Fruit fly (Drosophila melanogaster) whole organism, adult: ENCODE data around the gene Rfk.

Experiments used
- CG12768 ChIP-seq: fragments of 200-800 bp; sonication (Bioruptor generic); optimal IDR thresholded peaks from 2 replicates; lab custom pipeline; 2017; ENCODE audit warnings: missing biosample characterization, missing genetic modification characterization, mild to moderate bottlenecking, moderate library complexity, missing genetic modification reagents
- CG5204 ChIP-seq: fragments of 200-800 bp; sonication (Bioruptor generic); optimal IDR thresholded peaks from 2 replicates; lab custom pipeline; 2016; ENCODE audit warnings: missing biosample characterization, missing genetic modification characterization
- Clk ChIP-seq: fragments of 200-800 bp; sonication (Bioruptor generic); optimal IDR thresholded peaks from 2 replicates; lab custom pipeline; 2017; ENCODE audit warnings: missing biosample characterization, missing genetic modification characterization
- Hr96 ChIP-seq: fragments of 200-800 bp; sonication (Bioruptor generic); optimal IDR thresholded peaks from 2 replicates; lab custom pipeline; 2016; ENCODE audit warnings: missing biosample characterization, missing genetic modification characterization
- bab1 ChIP-seq: fragments of 200-800 bp; sonication (Bioruptor generic); optimal IDR thresholded peaks from 3 replicates; lab custom pipeline; 2019; ENCODE audit warnings: missing biosample characterization, mild to moderate bottlenecking, missing genetic modification characterization, moderate library complexity
- cnc ChIP-seq, 2 experiments: fragments of >200 bp; optimal IDR thresholded peaks; 2 replicates each; lab custom pipeline; 2017
- ovo ChIP-seq: fragments of 200-800 bp; sonication (Bioruptor generic); optimal IDR thresholded peaks from 2 replicates; lab custom pipeline; 2016; ENCODE audit warnings: missing biosample characterization, missing genetic modification characterization
- pad ChIP-seq: fragments of 200-800 bp; sonication (Bioruptor generic); optimal IDR thresholded peaks from 3 replicates; lab custom pipeline; 2017; ENCODE audit warnings: missing biosample characterization, missing genetic modification characterization, mild to moderate bottlenecking, moderate library complexity, missing genetic modification reagents
- toe ChIP-seq: fragments of 200-800 bp; sonication (Bioruptor generic); optimal IDR thresholded peaks from 2 replicates; lab custom pipeline; 2016; ENCODE audit warnings: missing biosample characterization, missing genetic modification characterization

DNA sequence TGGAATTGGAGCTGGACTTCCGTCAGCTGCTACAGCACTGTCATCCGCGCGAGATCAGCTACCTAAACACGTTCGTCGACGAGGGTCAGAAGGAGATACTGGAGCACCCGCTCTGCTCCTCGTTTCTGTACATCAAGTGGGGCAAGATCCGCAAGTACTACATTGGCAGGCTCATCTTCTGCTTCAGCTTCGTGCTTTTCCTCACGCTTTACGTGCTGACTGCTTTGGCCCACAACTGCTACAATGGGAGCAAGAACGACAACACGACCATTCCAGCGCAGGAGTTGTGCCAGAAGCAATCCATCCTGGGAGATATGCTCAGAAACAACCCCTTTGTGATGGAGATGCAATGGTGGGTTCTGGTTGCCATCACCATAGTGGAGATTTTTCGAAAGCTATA, 13.8 kb downstream of the Rfk start:
- TF ChIP-seq CG5204 (GFP tag; lab: Kevin White, UChicago) (no peak), Clk (GFP tag; lab: Kevin White, UChicago) (no peak), ovo (GFP tag; lab: Kevin White, UChicago) (no peak), CG12768 (GFP tag; lab: Kevin White, UChicago) (no peak), Hr96 (GFP tag; lab: Kevin White, UChicago) (no peak), bab1 (GFP tag; lab: Kevin White, UChicago) (no peak), pad (GFP tag; lab: Kevin White, UChicago) (no peak), cnc (optimal IDR thresholded peaks at IDR 0.05; lab: Kevin White, UChicago) (no peak), toe (no peak)
